Worm (Caenorhabditis elegans) whole organism, L4/young adult: ENCODE measurements around the gene F22B5.4.
A peak's percentile ranks its signal among the peaks of the same experiment; 100 is the strongest.
"Not testable (repeated sequence)": the region's sequence is repeated elsewhere in the genome, so short reads cannot be mapped to it uniquely, and the experiment has no call there.

ENCODE experiments used
- W03F9.2 ChIP-seq: fragments of 150-350 bp; optimal IDR thresholded peaks from 2 replicates; lab custom pipeline; 2014; ENCODE audit warnings: missing biosample characterization, missing genetic modification characterization
- dao-5 ChIP-seq: sonication (generic microtip); optimal IDR thresholded peaks from 2 replicates; lab custom pipeline; 2016; ENCODE audit warnings: missing genotype, missing genetic modification characterization, moderate library complexity, missing compliant biosample characterization
- him-1 ChIP-seq: sonication (generic microtip); optimal IDR thresholded peaks from 2 replicates; lab custom pipeline; 2016; ENCODE audit warnings: missing genotype, missing genetic modification reagents, missing genetic modification characterization, missing compliant biosample characterization

F22B5.4 gene

ce11 chrII:8419798-8420197 lies 29.7 kb upstream of the F22B5.4 start, which contains the start of gene F14E5.8:
TSS of gene F14E5.8 (plus strand) at chrII:8420098.
- TF ChIP-seq him-1, dao-5, W03F9.2 (tag; lab: Kevin White, UChicago): not testable (repeated sequence)

ce11 chrII:8420775-8421388 lies 28.6 kb upstream of the F22B5.4 start:
- TF ChIP-seq dao-5 (tag; lab: Kevin White, UChicago) (no peak), him-1 (tag; lab: Kevin White, UChicago) (no peak), W03F9.2 (tag; lab: Kevin White, UChicago) (no peak)

- TF ChIP-seq W03F9.2 (tag; lab: Kevin White, UChicago): no peak
- TF ChIP-seq dao-5 (tag; lab: Kevin White, UChicago): no peak
- TF ChIP-seq him-1 (tag; lab: Kevin White, UChicago): no peak
These were observed 20.9 kb upstream of the F22B5.4 start, which contains the start of gene F14E5.2 for ce11 chrII:8428758-8428946. TSS of gene F14E5.2 (minus strand) at chrII:8428858.

ce11 chrII:8428947-8429919 lies 20.3 kb upstream of the F22B5.4 start:
- no peak for TF ChIP-seq dao-5 (tag; lab: Kevin White, UChicago)
- peak; percentile 31 for TF ChIP-seq W03F9.2 (tag; lab: Kevin White, UChicago)
- TF ChIP-seq him-1 (tag; lab: Kevin White, UChicago): no peak

ce11 chrII:8431954-8432353 lies 17.6 kb upstream of the F22B5.4 start, which contains the start of gene acp-2:
TSS of gene acp-2 (minus strand) at chrII:8432054.
- TF ChIP-seq him-1 (tag; lab: Kevin White, UChicago) (no peak), dao-5 (tag; lab: Kevin White, UChicago) (no peak), W03F9.2 (tag; lab: Kevin White, UChicago) (no peak)

ce11 chrII:8435005-8435404 lies 14.5 kb upstream of the F22B5.4 start, which contains the start of gene acp-4:
TSS of gene acp-4 (minus strand) at chrII:8435105.
- TF ChIP-seq dao-5 (tag; lab: Kevin White, UChicago) (no peak), W03F9.2 (tag; lab: Kevin White, UChicago) (no peak), him-1 (tag; lab: Kevin White, UChicago) (no peak)

- TF ChIP-seq him-1 (tag; lab: Kevin White, UChicago) (no peak), W03F9.2 (tag; lab: Kevin White, UChicago) (no peak), dao-5 (tag; lab: Kevin White, UChicago) (no peak)
These were observed 12.5 kb upstream of the F22B5.4 start, which contains the start of gene acp-3 for ce11 chrII:8437035-8437434. TSS of gene acp-3 (minus strand) at chrII:8437135.

- TF ChIP-seq dao-5 (tag; lab: Kevin White, UChicago): no peak
- TF ChIP-seq him-1 (tag; lab: Kevin White, UChicago): no peak
- no peak for TF ChIP-seq W03F9.2 (tag; lab: Kevin White, UChicago)
These were observed 10.7 kb upstream of the F22B5.4 start, which contains the start of gene lips-10 for ce11 chrII:8438791-8439287. TSS of gene lips-10 (plus strand) at chrII:8439168.

- no peak for TF ChIP-seq him-1 (tag; lab: Kevin White, UChicago)
These were observed 9.4 kb upstream of the F22B5.4 start for ce11 chrII:8440097-8440496.

- no peak for TF ChIP-seq him-1 (tag; lab: Kevin White, UChicago)
- no peak for TF ChIP-seq W03F9.2 (tag; lab: Kevin White, UChicago)
- TF ChIP-seq dao-5 (tag; lab: Kevin White, UChicago): no peak
These were observed 8.7 kb upstream of the F22B5.4 start for ce11 chrII:8440792-8441191.

- peak; percentile 86 for TF ChIP-seq dao-5 (tag; lab: Kevin White, UChicago)
- TF ChIP-seq him-1 (tag; lab: Kevin White, UChicago): no peak
These were observed 8.0 kb upstream of the F22B5.4 start for ce11 chrII:8441519-8441918.

ce11 chrII:8442176-8442575 lies 7.3 kb upstream of the F22B5.4 start:
- TF ChIP-seq dao-5 (tag; lab: Kevin White, UChicago): no peak
- peak; percentile 63 for TF ChIP-seq W03F9.2 (tag; lab: Kevin White, UChicago)
- TF ChIP-seq him-1 (tag; lab: Kevin White, UChicago): no peak

ce11 chrII:8442717-8443223 lies 6.7 kb upstream of the F22B5.4 start, which contains the start of gene eif-3.G:
TSS of gene eif-3.G (plus strand) at chrII:8442767.
- TF ChIP-seq him-1 (tag; lab: Kevin White, UChicago) (no peak), dao-5 (tag; lab: Kevin White, UChicago) (no peak), W03F9.2 (tag; lab: Kevin White, UChicago) (no peak)
